Worm (Caenorhabditis elegans) whole organism, L4/young adult: Measurements from ENCODE around the gene srw-72.

ENCODE experiments used
- W03F9.2 ChIP-seq: fragments of 150-350 bp; optimal IDR thresholded peaks from 2 replicates; lab custom pipeline; 2014; ENCODE audit warnings: missing biosample characterization, missing genetic modification characterization
- dao-5 ChIP-seq: sonication (generic microtip); optimal IDR thresholded peaks from 2 replicates; lab custom pipeline; 2016; ENCODE audit warnings: missing genotype, missing genetic modification characterization, moderate library complexity, missing compliant biosample characterization

DNA sequence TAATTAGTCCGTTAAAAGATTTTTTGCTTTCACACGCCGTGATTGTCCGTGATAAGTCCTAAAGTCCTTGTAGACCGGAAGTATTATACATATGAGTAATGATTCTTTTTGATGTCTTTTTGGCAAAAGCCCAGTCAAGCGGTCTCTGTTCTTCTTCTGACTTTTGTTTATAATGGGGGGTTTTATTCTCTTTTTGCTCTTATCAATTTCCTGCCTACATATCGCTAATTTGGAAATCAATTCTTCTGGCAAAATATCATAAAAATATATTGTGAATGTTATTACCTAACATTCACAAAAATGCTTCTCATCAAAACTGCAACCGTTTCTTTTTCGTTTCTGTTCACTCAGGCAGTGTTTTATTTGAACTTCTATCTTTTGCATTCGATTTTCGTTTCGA, 9.6 kb downstream of the srw-72 start, which contains the start of gene srbc-61:
- TF ChIP-seq dao-5, result no peak
- no peak for TF ChIP-seq W03F9.2 (tag; lab: Kevin White, UChicago)
